Fruit fly (Drosophila melanogaster): ENCODE measurements around the gene CG14720.

DNA sequence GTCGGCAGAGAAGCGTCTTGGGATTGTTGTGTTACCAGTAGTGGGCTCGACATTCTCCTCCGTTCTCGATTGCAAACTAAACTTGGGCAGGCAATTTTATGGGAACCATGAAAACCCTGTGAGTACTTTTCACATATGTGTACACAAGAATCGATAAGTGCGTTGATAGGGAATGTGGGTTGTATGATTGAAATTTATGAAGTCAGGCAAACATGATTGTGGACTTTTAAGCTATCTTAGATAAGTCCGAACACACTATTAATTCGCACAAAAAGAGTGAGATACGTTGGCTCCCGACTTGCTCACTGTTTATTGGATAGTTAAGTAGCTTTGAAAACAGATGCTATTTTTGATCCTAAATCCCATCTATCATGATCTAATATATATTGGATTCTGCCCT, 19.7 kb upstream of the CG14720 start, which contains the start of gene CG18765:
- no peak for TF ChIP-seq Blimp-1 (GFP tag; optimal IDR thresholded peaks at IDR 0.05)
- no peak for TF ChIP-seq dsx (GFP tag; optimal IDR thresholded peaks at IDR 0.05; ENCODE audit: poor library complexity, severe bottlenecking)
- no peak for TF ChIP-seq topi (GFP tag; optimal IDR thresholded peaks at IDR 0.05)
- TF ChIP-seq vri (GFP tag; optimal IDR thresholded peaks at IDR 0.05) = no peak
